Fruit fly (Drosophila melanogaster) whole organism, embryonic: ENCODE results near the gene Rab9E.

Experiments
- ATbp ChIP-seq: fragments of 200-800 bp; sonication (Bioruptor generic); optimal IDR thresholded peaks from 2 replicates; lab custom pipeline; 2017; ENCODE audit warnings: missing biosample characterization, mild to moderate bottlenecking, missing genetic modification characterization, missing genetic modification reagents
- Adf1 ChIP-seq: fragments of 200-800 bp; sonication (Bioruptor generic); IDR thresholded peaks from 2 replicates; pipeline ENCODE4 v1.3.6; 2022; ENCODE audit warnings: missing biosample characterization, missing genetic modification characterization
- Asciz ChIP-seq: fragments of 200-800 bp; sonication (Bioruptor generic); optimal IDR thresholded peaks from 2 replicates; lab custom pipeline; 2017; ENCODE audit warnings: missing biosample characterization, mild to moderate bottlenecking, missing genetic modification characterization, missing genetic modification reagents
- Bdp1 ChIP-seq: fragments of 200-800 bp; sonication (Bioruptor generic); optimal IDR thresholded peaks from 3 replicates; lab custom pipeline; 2016; ENCODE audit warnings: missing biosample characterization, missing genetic modification characterization
- CG11085 ChIP-seq: fragments of 200-800 bp; sonication (Bioruptor generic); IDR thresholded peaks from 2 replicates; pipeline ENCODE4 v1.3.6; 2022; ENCODE audit warnings: missing biosample characterization, missing genetic modification characterization
- CG13624 ChIP-seq: fragments of 200-800 bp; sonication (Bioruptor generic); optimal IDR thresholded peaks from 2 replicates; lab custom pipeline; 2016; ENCODE audit warnings: missing biosample characterization, missing genetic modification characterization
- CG15601 ChIP-seq: fragments of 200-800 bp; sonication (Bioruptor generic); optimal IDR thresholded peaks from 3 replicates; lab custom pipeline; 2019; ENCODE audit warnings: missing biosample characterization, mild to moderate bottlenecking, missing genetic modification characterization, moderate library complexity
- CG16779 ChIP-seq: fragments of 200-800 bp; sonication (Bioruptor generic); IDR thresholded peaks from 2 replicates; pipeline ENCODE4 v1.3.6; 2022; ENCODE audit warnings: missing biosample characterization, missing genetic modification characterization
- CG16813 ChIP-seq: fragments of 200-800 bp; sonication (Bioruptor generic); IDR thresholded peaks from 3 replicates; pipeline ENCODE4 v1.3.6; 2022; ENCODE audit warnings: missing biosample characterization, missing genetic modification characterization; ENCODE audit not compliant: partially characterized antibody
- CG2202 ChIP-seq: fragments of 200-800 bp; sonication (Bioruptor generic); optimal IDR thresholded peaks from 2 replicates; lab custom pipeline; 2018; ENCODE audit warnings: missing biosample characterization, mild to moderate bottlenecking, missing genetic modification characterization
- CG2889 ChIP-seq: fragments of 200-800 bp; sonication (Bioruptor generic); IDR thresholded peaks from 3 replicates; pipeline ENCODE4 v1.3.6; 2022; ENCODE audit warnings: missing biosample characterization, missing genetic modification characterization
- CG31388 ChIP-seq: fragments of 200-800 bp; sonication (Bioruptor generic); optimal IDR thresholded peaks from 2 replicates; lab custom pipeline; 2016; ENCODE audit warnings: missing biosample characterization, missing genetic modification characterization
- CG42726 ChIP-seq: fragments of 200-800 bp; sonication (Bioruptor generic); IDR thresholded peaks from 2 replicates; pipeline ENCODE4 v1.3.6; 2022; ENCODE audit warnings: missing biosample characterization, missing genetic modification characterization; ENCODE audit not compliant: partially characterized antibody
- CG4328 ChIP-seq: fragments of 200-800 bp; sonication (Bioruptor generic); optimal IDR thresholded peaks from 3 replicates; lab custom pipeline; 2017; ENCODE audit warnings: missing biosample characterization, missing genetic modification reagents, missing genetic modification characterization
- CG4820 ChIP-seq: fragments of 200-800 bp; sonication (Bioruptor generic); optimal IDR thresholded peaks from 3 replicates; lab custom pipeline; 2016; ENCODE audit warnings: missing biosample characterization, missing genetic modification characterization
- CG5180 ChIP-seq: fragments of 200-800 bp; sonication (Bioruptor generic); optimal IDR thresholded peaks from 3 replicates; lab custom pipeline; 2017; ENCODE audit warnings: missing biosample characterization, missing genetic modification characterization, mild to moderate bottlenecking, moderate library complexity, missing genetic modification reagents
- CG5245 ChIP-seq: fragments of 200-800 bp; sonication (Bioruptor generic); optimal IDR thresholded peaks from 3 replicates; lab custom pipeline; 2016; ENCODE audit warnings: missing biosample characterization, missing genetic modification characterization
- CG6683 ChIP-seq: fragments of 200-800 bp; sonication (Bioruptor generic); optimal IDR thresholded peaks from 2 replicates; lab custom pipeline; 2017; ENCODE audit warnings: missing biosample characterization, mild to moderate bottlenecking, missing genetic modification characterization, missing genetic modification reagents
- CG6765 ChIP-seq: fragments of 200-800 bp; sonication (Bioruptor generic); optimal IDR thresholded peaks from 3 replicates; lab custom pipeline; 2017; ENCODE audit warnings: missing biosample characterization, mild to moderate bottlenecking, missing genetic modification characterization
- CG6854 ChIP-seq: fragments of 200-800 bp; sonication (Bioruptor generic); optimal IDR thresholded peaks from 3 replicates; lab custom pipeline; 2017; ENCODE audit warnings: missing biosample characterization, mild to moderate bottlenecking, missing genetic modification characterization
- CG7786 ChIP-seq: fragments of 200-800 bp; sonication (Bioruptor generic); optimal IDR thresholded peaks from 2 replicates; lab custom pipeline; 2016; ENCODE audit warnings: missing biosample characterization, missing genetic modification characterization
- CG8089 ChIP-seq: fragments of 200-800 bp; sonication (Bioruptor generic); optimal IDR thresholded peaks from 3 replicates; lab custom pipeline; 2016; ENCODE audit warnings: missing biosample characterization, missing genetic modification characterization
- Chrac-16 ChIP-seq: fragments of 200-800 bp; sonication (Bioruptor generic); optimal IDR thresholded peaks from 3 replicates; lab custom pipeline; 2016; ENCODE audit warnings: missing biosample characterization, missing genetic modification characterization
- Dll ChIP-seq: fragments of 200-800 bp; sonication (Bioruptor generic); IDR thresholded peaks from 4 replicates; pipeline ENCODE4 v1.3.6; 2022; ENCODE audit warnings: missing biosample characterization, missing genetic modification characterization; ENCODE audit not compliant: partially characterized antibody
- Drgx ChIP-seq: fragments of 200-800 bp; sonication (Bioruptor generic); IDR thresholded peaks from 2 replicates; pipeline ENCODE4 v1.3.6; 2022; ENCODE audit warnings: missing biosample characterization, missing genetic modification characterization
- Ets65A ChIP-seq: fragments of 200-800 bp; sonication (Bioruptor generic); peaks from one replicate; lab custom pipeline; 2016; ENCODE audit warnings: missing biosample characterization, missing genetic modification characterization
- H2.0 ChIP-seq: fragments of 200-800 bp; sonication (Bioruptor generic); IDR thresholded peaks from 2 replicates; pipeline ENCODE4 v1.3.6; 2022; ENCODE audit warnings: missing biosample characterization, missing genetic modification characterization
- HLH54F ChIP-seq: fragments of 200-800 bp; sonication (Bioruptor generic); optimal IDR thresholded peaks from 3 replicates; lab custom pipeline; 2016; ENCODE audit warnings: missing biosample characterization, missing genetic modification characterization
- Jarid2 ChIP-seq: fragments of 200-800 bp; sonication (Bioruptor generic); optimal IDR thresholded peaks from 3 replicates; lab custom pipeline; 2017; ENCODE audit warnings: mild to moderate bottlenecking, missing biosample characterization, missing genetic modification reagents, missing genetic modification characterization
- Kr ChIP-seq: fragments of 200-800 bp; sonication (Bioruptor generic); optimal IDR thresholded peaks from 2 replicates; lab custom pipeline; 2017; ENCODE audit warnings: missing biosample characterization, mild to moderate bottlenecking, missing genetic modification characterization
- Mes4 ChIP-seq: fragments of 200-800 bp; sonication (Bioruptor generic); optimal IDR thresholded peaks from 2 replicates; lab custom pipeline; 2016; ENCODE audit warnings: missing biosample characterization, missing genetic modification characterization
- NFAT ChIP-seq: fragments of 200-800 bp; sonication (Bioruptor generic); IDR thresholded peaks from 2 replicates; pipeline ENCODE4 v1.3.6; 2022; ENCODE audit warnings: missing biosample characterization, missing genetic modification characterization
- PHDP ChIP-seq: fragments of 200-800 bp; sonication (Bioruptor generic); optimal IDR thresholded peaks from 3 replicates; lab custom pipeline; 2018; ENCODE audit warnings: missing biosample characterization, mild to moderate bottlenecking, missing genetic modification characterization, moderate library complexity
- Trl ChIP-seq, 3 experiments: fragments of >200 bp in 2 of 3; fragments of 200-800 bp in 1 of 3; sonication (Bioruptor generic) in 1 of 3; optimal IDR thresholded peaks; 2 replicates in 1 of 3; 3 replicates in 2 of 3; lab custom pipeline; 2016 to 2017; ENCODE audit warnings: missing biosample characterization in 1 of 3, missing genetic modification characterization in 1 of 3
- abd-A ChIP-seq: fragments of 200-800 bp; sonication (Bioruptor generic); optimal IDR thresholded peaks from 3 replicates; lab custom pipeline; 2019; ENCODE audit warnings: missing biosample characterization, mild to moderate bottlenecking, missing genetic modification characterization, moderate library complexity
- bigmax ChIP-seq: fragments of 200-800 bp; sonication (Bioruptor generic); optimal IDR thresholded peaks from 2 replicates; lab custom pipeline; 2018; ENCODE audit warnings: missing biosample characterization, mild to moderate bottlenecking, missing genetic modification characterization
- caup ChIP-seq: fragments of 200-800 bp; sonication (Bioruptor generic); optimal IDR thresholded peaks from 3 replicates; lab custom pipeline; 2017; ENCODE audit warnings: missing biosample characterization, mild to moderate bottlenecking, missing genetic modification characterization, moderate library complexity; ENCODE audit not compliant: severe bottlenecking
- cg ChIP-seq: fragments of 200-800 bp; sonication (Bioruptor generic); optimal IDR thresholded peaks from 3 replicates; lab custom pipeline; 2019; ENCODE audit warnings: missing biosample characterization, mild to moderate bottlenecking, missing genetic modification characterization, moderate library complexity
- eve ChIP-seq, 2 experiments: fragments of >200 bp; optimal IDR thresholded peaks; 2 replicates each; lab custom pipeline; 2017; ENCODE audit warnings: missing biosample characterization in 2 of 2, missing genetic modification characterization in 2 of 2
- gce ChIP-seq: fragments of 200-800 bp; sonication (Bioruptor generic); IDR thresholded peaks from 3 replicates; pipeline ENCODE4 v1.3.6; 2022; ENCODE audit warnings: missing biosample characterization, missing genetic modification characterization
- gsb ChIP-seq: fragments of 200-800 bp; sonication (Bioruptor generic); IDR thresholded peaks from 2 replicates; pipeline ENCODE4 v1.3.6; 2022; ENCODE audit warnings: missing biosample characterization, missing genetic modification characterization
- ken ChIP-seq: fragments of 200-800 bp; sonication (Bioruptor generic); IDR thresholded peaks from 3 replicates; pipeline ENCODE4 v1.3.6; 2022; ENCODE audit warnings: missing biosample characterization, missing genetic modification characterization
- pzg ChIP-seq: fragments of 200-800 bp; sonication (Bioruptor generic); optimal IDR thresholded peaks from 3 replicates; lab custom pipeline; 2018; ENCODE audit warnings: missing biosample characterization, mild to moderate bottlenecking, missing genetic modification characterization, moderate library complexity
- schlank ChIP-seq: fragments of 200-800 bp; sonication (Bioruptor generic); optimal IDR thresholded peaks from 2 replicates; lab custom pipeline; 2018; ENCODE audit warnings: missing biosample characterization, mild to moderate bottlenecking, missing genetic modification characterization
- scrt ChIP-seq: fragments of 200-800 bp; sonication (Bioruptor generic); optimal IDR thresholded peaks from 2 replicates; lab custom pipeline; 2018; ENCODE audit warnings: missing biosample characterization, mild to moderate bottlenecking, missing genetic modification characterization, moderate library complexity
- tap ChIP-seq: fragments of 200-800 bp; optimal IDR thresholded peaks from 3 replicates; lab custom pipeline; 2019; ENCODE audit warnings: missing biosample characterization, mild to moderate bottlenecking, missing genetic modification characterization, moderate library complexity
- unpg ChIP-seq: fragments of 200-800 bp; sonication (Bioruptor generic); optimal IDR thresholded peaks from 3 replicates; lab custom pipeline; 2018; ENCODE audit warnings: missing biosample characterization, mild to moderate bottlenecking, missing genetic modification characterization, moderate library complexity
- zfh1 ChIP-seq: fragments of 200-800 bp; sonication (Bioruptor generic); IDR thresholded peaks from 3 replicates; pipeline ENCODE4 v1.3.6; 2022; ENCODE audit warnings: missing biosample characterization, missing genetic modification characterization
- zfh2 ChIP-seq: fragments of 200-800 bp; sonication (Bioruptor generic); optimal IDR thresholded peaks from 2 replicates; lab custom pipeline; 2016; ENCODE audit warnings: missing biosample characterization, missing genetic modification characterization

The Rab9E gene

dm6 chrX:10621202-10621990 is 40.2 kb downstream of the Rab9E start (continued):
- no peak for TF ChIP-seq zfh1
- TF ChIP-seq CG11085 (GFP tag; lab: Robert Waterston, UW): no peak
- no peak for TF ChIP-seq schlank (tag; lab: Kevin White, UChicago)
- TF ChIP-seq Asciz: no peak
- TF ChIP-seq caup (GFP tag; lab: Kevin White, UChicago): no peak
- no peak for TF ChIP-seq HLH54F (GFP tag; lab: Kevin White, UChicago)
- TF ChIP-seq CG15601 (tag; lab: Kevin White, UChicago): no peak
- TF ChIP-seq Dll (GFP tag; lab: Robert Waterston, UW): no peak
- TF ChIP-seq Drgx (GFP tag; lab: Robert Waterston, UW): no peak
- TF ChIP-seq Jarid2 (GFP tag; lab: Kevin White, UChicago): no peak
- no peak for TF ChIP-seq CG8089
- TF ChIP-seq pzg (GFP tag; lab: Kevin White, UChicago): peak; percentile 18
- no peak for TF ChIP-seq eve (GFP tag; optimal IDR thresholded peaks at IDR 0.05; lab: Kevin White, UChicago)
- peak; percentile 55 for TF ChIP-seq cg (GFP tag; lab: Kevin White, UChicago)
- TF ChIP-seq zfh2: no peak
- no peak for TF ChIP-seq scrt (GFP tag; lab: Kevin White, UChicago)
- TF ChIP-seq gsb (GFP tag; lab: Robert Waterston, UW): no peak
- TF ChIP-seq Chrac-16: no peak
- TF ChIP-seq Mes4: no peak
- no peak for TF ChIP-seq CG16779 (GFP tag; lab: Robert Waterston, UW)
- TF ChIP-seq CG31388 (GFP tag; lab: Kevin White, UChicago): no peak
- TF ChIP-seq tap (tag; lab: Kevin White, UChicago): no peak
- TF ChIP-seq CG5245: no peak
- TF ChIP-seq ken (GFP tag; lab: Robert Waterston, UW): no peak
- TF ChIP-seq CG6683 (GFP tag; lab: Kevin White, UChicago): no peak
- no peak for TF ChIP-seq CG7786
- TF ChIP-seq Trl (optimal IDR thresholded peaks at IDR 0.05; lab: Kevin White, UChicago): peak; percentile 23 to 54
- no peak for TF ChIP-seq Trl (GFP tag; optimal IDR thresholded peaks at IDR 0.05; lab: Kevin White, UChicago)
- TF ChIP-seq CG2889 (GFP tag; lab: Robert Waterston, UW): no peak
- no peak for TF ChIP-seq CG13624 (GFP tag; lab: Kevin White, UChicago)
- TF ChIP-seq PHDP (tag; lab: Kevin White, UChicago): no peak
- TF ChIP-seq abd-A (tag; lab: Kevin White, UChicago): no peak
- TF ChIP-seq ATbp (GFP tag; lab: Kevin White, UChicago): no peak
- TF ChIP-seq Ets65A (GFP tag; lab: Kevin White, UChicago): peak; percentile 77
- TF ChIP-seq CG4328: no peak
- TF ChIP-seq Bdp1 (GFP tag; lab: Kevin White, UChicago): no peak
- no peak for TF ChIP-seq H2.0 (GFP tag; lab: Robert Waterston, UW)
- no peak for TF ChIP-seq CG2202 (tag; lab: Kevin White, UChicago)
- no peak for TF ChIP-seq CG5180 (GFP tag; lab: Kevin White, UChicago)
- no peak for TF ChIP-seq CG42726 (GFP tag; lab: Robert Waterston, UW)
- no peak for TF ChIP-seq Kr
- no peak for TF ChIP-seq CG6854
- no peak for TF ChIP-seq CG6765 (GFP tag; lab: Kevin White, UChicago)
- peak; percentile 17; the same call in 1 of the 2 replicates for TF ChIP-seq NFAT
- no peak for TF ChIP-seq unpg
- no peak for TF ChIP-seq bigmax (GFP tag; lab: Kevin White, UChicago)
- no peak for TF ChIP-seq CG4820 (GFP tag; lab: Kevin White, UChicago)
- TF ChIP-seq gce (GFP tag; lab: Robert Waterston, UW): no peak
- TF ChIP-seq CG16813 (GFP tag; lab: Robert Waterston, UW): no peak
- TF ChIP-seq Adf1 (GFP tag; lab: Robert Waterston, UW): peak; percentile 95
